Worm (Caenorhabditis elegans): ENCODE measurements around the gene clec-178.

- TF ChIP-seq aly-2 (tag; optimal IDR thresholded peaks at IDR 0.05) (no peak), vab-7 (GFP tag; IDR thresholded peaks at IDR 0.05) (no peak), nhr-76 (tag; optimal IDR thresholded peaks at IDR 0.05) (no peak), ceh-62 (tag; optimal IDR thresholded peaks at IDR 0.05) (no peak), zag-1 (tag; optimal IDR thresholded peaks at IDR 0.05) (no peak), pha-4 (GFP tag; IDR thresholded peaks at IDR 0.05) (no peak), pha-4 (tag; optimal IDR thresholded peaks at IDR 0.05) (no peak)
These were observed 11.7 kb downstream of the clec-178 start for ce11 chrIV:5665353-5665918.
